Fruit fly (Drosophila melanogaster) whole organism, embryonic: Measurements from ENCODE around the gene Dic61B.
A peak's percentile ranks its signal among the peaks of the same experiment; 100 is the strongest.

Source experiments
- ATbp ChIP-seq: fragments of 200-800 bp; sonication (Bioruptor generic); optimal IDR thresholded peaks from 2 replicates; lab custom pipeline; 2017; ENCODE audit warnings: missing biosample characterization, mild to moderate bottlenecking, missing genetic modification characterization, missing genetic modification reagents
- Aef1 ChIP-seq: fragments of 200-800 bp; sonication (Bioruptor generic); IDR thresholded peaks from 3 replicates; pipeline ENCODE4 v1.3.6; 2022; ENCODE audit warnings: missing biosample characterization, missing genetic modification characterization
- CG10959 ChIP-seq: fragments of 200-800 bp; sonication (Bioruptor generic); IDR thresholded peaks from 2 replicates; pipeline ENCODE4 v1.3.6; 2022; ENCODE audit warnings: missing biosample characterization, missing genetic modification characterization
- CG11504 ChIP-seq: fragments of 200-800 bp; sonication (Bioruptor generic); optimal IDR thresholded peaks from 3 replicates; lab custom pipeline; 2019; ENCODE audit warnings: missing biosample characterization, mild to moderate bottlenecking, missing genetic modification characterization, moderate library complexity
- CG11723 ChIP-seq: fragments of 200-800 bp; sonication (Bioruptor generic); optimal IDR thresholded peaks from 2 replicates; lab custom pipeline; 2017; ENCODE audit warnings: missing biosample characterization, mild to moderate bottlenecking, missing genetic modification characterization
- CG12659 ChIP-seq: fragments of 200-800 bp; sonication (Bioruptor generic); optimal IDR thresholded peaks from 3 replicates; lab custom pipeline; 2017; ENCODE audit warnings: mild to moderate bottlenecking, missing biosample characterization, missing genetic modification reagents, missing genetic modification characterization
- CG12769 ChIP-seq: fragments of 200-800 bp; sonication (Bioruptor generic); optimal IDR thresholded peaks from 2 replicates; lab custom pipeline; 2019; ENCODE audit warnings: missing biosample characterization, mild to moderate bottlenecking, missing genetic modification characterization, moderate library complexity
- CG13296 ChIP-seq: fragments of 200-800 bp; sonication (Bioruptor generic); optimal IDR thresholded peaks from 3 replicates; lab custom pipeline; 2018; ENCODE audit warnings: missing biosample characterization, mild to moderate bottlenecking, missing genetic modification characterization
- CG1603 ChIP-seq: fragments of 200-800 bp; sonication (Bioruptor generic); optimal IDR thresholded peaks from 2 replicates; lab custom pipeline; 2019; ENCODE audit warnings: missing biosample characterization, mild to moderate bottlenecking, missing genetic modification characterization, moderate library complexity
- CG17328 ChIP-seq: fragments of 200-800 bp; sonication (Bioruptor generic); IDR thresholded peaks from 2 replicates; pipeline ENCODE4 v1.3.6; 2022; ENCODE audit warnings: missing biosample characterization, missing genetic modification characterization
- CG18262 ChIP-seq: fragments of 200-800 bp; optimal IDR thresholded peaks from 3 replicates; lab custom pipeline; 2019; ENCODE audit warnings: missing biosample characterization, mild to moderate bottlenecking, missing genetic modification characterization, moderate library complexity
- CG2199 ChIP-seq: fragments of 200-800 bp; sonication (Bioruptor generic); IDR thresholded peaks from 3 replicates; pipeline ENCODE4 v1.3.6; 2022; ENCODE audit warnings: missing biosample characterization, missing genetic modification characterization
- CG3407 ChIP-seq: fragments of 200-800 bp; sonication (Bioruptor generic); optimal IDR thresholded peaks from 2 replicates; lab custom pipeline; 2018; ENCODE audit warnings: missing biosample characterization, mild to moderate bottlenecking, missing genetic modification characterization
- CG42726 ChIP-seq: fragments of 200-800 bp; sonication (Bioruptor generic); IDR thresholded peaks from 2 replicates; pipeline ENCODE4 v1.3.6; 2022; ENCODE audit warnings: missing biosample characterization, missing genetic modification characterization; ENCODE audit not compliant: partially characterized antibody
- CG4404 ChIP-seq: fragments of 200-800 bp; sonication (Bioruptor generic); IDR thresholded peaks from 2 replicates; pipeline ENCODE4 v1.3.6; 2022; ENCODE audit warnings: missing biosample characterization, missing genetic modification characterization
- CG5245 ChIP-seq: fragments of 200-800 bp; sonication (Bioruptor generic); optimal IDR thresholded peaks from 3 replicates; lab custom pipeline; 2016; ENCODE audit warnings: missing biosample characterization, missing genetic modification characterization
- CG6813 ChIP-seq: fragments of 200-800 bp; sonication (Bioruptor generic); optimal IDR thresholded peaks from 2 replicates; lab custom pipeline; 2017; ENCODE audit warnings: missing biosample characterization, missing genetic modification characterization, mild to moderate bottlenecking, moderate library complexity, missing genetic modification reagents
- CG9817 ChIP-seq: fragments of 200-800 bp; sonication (Bioruptor generic); optimal IDR thresholded peaks from 2 replicates; lab custom pipeline; 2018; ENCODE audit warnings: missing biosample characterization, mild to moderate bottlenecking, missing genetic modification characterization, moderate library complexity
- CG9932 ChIP-seq: fragments of 200-800 bp; sonication (Bioruptor generic); IDR thresholded peaks from 2 replicates; pipeline ENCODE4 v1.3.6; 2022; ENCODE audit warnings: missing biosample characterization, missing genetic modification characterization
- Dbx ChIP-seq: fragments of 200-800 bp; sonication (Bioruptor generic); IDR thresholded peaks from 3 replicates; pipeline ENCODE4 v1.3.6; 2022; ENCODE audit warnings: missing biosample characterization, missing genetic modification characterization
- Deaf1 ChIP-seq: fragments of 200-800 bp; optimal IDR thresholded peaks from 3 replicates; lab custom pipeline; 2019; ENCODE audit warnings: missing biosample characterization, mild to moderate bottlenecking, missing genetic modification characterization, moderate library complexity
- Dek ChIP-seq: fragments of 200-800 bp; sonication (Bioruptor generic); optimal IDR thresholded peaks from 3 replicates; lab custom pipeline; 2019; ENCODE audit warnings: missing biosample characterization, mild to moderate bottlenecking, missing genetic modification characterization, moderate library complexity
- Doc2 ChIP-seq: fragments of 200-800 bp; sonication (Bioruptor generic); IDR thresholded peaks from 2 replicates; pipeline ENCODE4 v1.3.6; 2022; ENCODE audit warnings: missing biosample characterization, missing genetic modification characterization
- E2f2 ChIP-seq: fragments of 200-800 bp; sonication (Bioruptor generic); IDR thresholded peaks from 2 replicates; pipeline ENCODE4 v1.3.6; 2022; ENCODE audit warnings: missing biosample characterization, missing genetic modification characterization
- Fer1 ChIP-seq: fragments of 200-800 bp; sonication (Bioruptor generic); optimal IDR thresholded peaks from 2 replicates; lab custom pipeline; 2017; ENCODE audit warnings: missing biosample characterization, mild to moderate bottlenecking, missing genetic modification characterization
- GATAe ChIP-seq: fragments of 200-800 bp; sonication (Bioruptor generic); conservative IDR thresholded peaks from 2 replicates; pipeline ENCODE4 v1.3.6; 2022; ENCODE audit warnings: missing biosample characterization, missing genetic modification characterization
- Gug ChIP-seq: fragments of 200-800 bp; sonication (Bioruptor generic); IDR thresholded peaks from 4 replicates; pipeline ENCODE4 v1.3.6; 2022; ENCODE audit warnings: missing biosample characterization, missing genetic modification characterization
- H2.0 ChIP-seq: fragments of 200-800 bp; sonication (Bioruptor generic); IDR thresholded peaks from 2 replicates; pipeline ENCODE4 v1.3.6; 2022; ENCODE audit warnings: missing biosample characterization, missing genetic modification characterization
- HLH4C ChIP-seq: fragments of 200-800 bp; sonication (Bioruptor generic); IDR thresholded peaks from 3 replicates; pipeline ENCODE4 v1.3.6; 2022; ENCODE audit warnings: missing biosample characterization, missing genetic modification characterization; ENCODE audit not compliant: partially characterized antibody
- Lim3 ChIP-seq: fragments of 200-800 bp; sonication (Bioruptor generic); IDR thresholded peaks from 2 replicates; pipeline ENCODE4 v1.3.6; 2022; ENCODE audit warnings: missing biosample characterization, missing genetic modification characterization
- NFAT ChIP-seq: fragments of 200-800 bp; sonication (Bioruptor generic); IDR thresholded peaks from 2 replicates; pipeline ENCODE4 v1.3.6; 2022; ENCODE audit warnings: missing biosample characterization, missing genetic modification characterization
- Xbp1 ChIP-seq: fragments of 200-800 bp; sonication (Bioruptor generic); optimal IDR thresholded peaks from 3 replicates; lab custom pipeline; 2016; ENCODE audit warnings: missing biosample characterization, mild to moderate bottlenecking, missing genetic modification characterization
- Xrp1 ChIP-seq: fragments of 200-800 bp; sonication (Bioruptor generic); IDR thresholded peaks from 2 replicates; pipeline ENCODE4 v1.3.6; 2022; ENCODE audit warnings: missing biosample characterization, missing genetic modification characterization
- ap ChIP-seq: fragments of 200-800 bp; sonication (Bioruptor generic); IDR thresholded peaks from 2 replicates; pipeline ENCODE4 v1.3.6; 2022; ENCODE audit warnings: missing biosample characterization, missing genetic modification characterization
- ash1 ChIP-seq: fragments of 200-800 bp; sonication (Bioruptor generic); optimal IDR thresholded peaks from 2 replicates; lab custom pipeline; 2018; ENCODE audit warnings: missing biosample characterization, mild to moderate bottlenecking, missing genetic modification characterization
- az2 ChIP-seq: fragments of 200-800 bp; sonication (Bioruptor generic); optimal IDR thresholded peaks from 3 replicates; lab custom pipeline; 2016; ENCODE audit warnings: missing biosample characterization, missing genetic modification characterization
- bcd ChIP-seq: fragments of 200-800 bp; sonication (Bioruptor generic); optimal IDR thresholded peaks from 2 replicates; lab custom pipeline; 2017; ENCODE audit warnings: missing biosample characterization, mild to moderate bottlenecking, missing genetic modification characterization
- bsh ChIP-seq, 2 experiments: fragments of 200-800 bp; sonication (Bioruptor generic); optimal IDR thresholded peaks; 2 replicates each; lab custom pipeline; 2017 to 2018; ENCODE audit warnings: mild to moderate bottlenecking in 2 of 2, missing biosample characterization in 2 of 2, missing genetic modification characterization in 2 of 2, moderate library complexity in 1 of 2
- btn ChIP-seq: fragments of 200-800 bp; sonication (Bioruptor generic); optimal IDR thresholded peaks from 2 replicates; lab custom pipeline; 2016; ENCODE audit warnings: missing biosample characterization, missing genetic modification characterization
- crol ChIP-seq: fragments of 200-800 bp; sonication (Bioruptor generic); IDR thresholded peaks from 2 replicates; pipeline ENCODE4 v1.3.6; 2022; ENCODE audit warnings: missing biosample characterization, missing genetic modification characterization
- dmrt99B ChIP-seq: fragments of 200-800 bp; sonication (Bioruptor generic); optimal IDR thresholded peaks from 2 replicates; lab custom pipeline; 2018; ENCODE audit warnings: missing biosample characterization, mild to moderate bottlenecking, missing genetic modification characterization, moderate library complexity
- ewg ChIP-seq: fragments of 200-800 bp; sonication (Bioruptor generic); optimal IDR thresholded peaks from 3 replicates; lab custom pipeline; 2017; ENCODE audit warnings: mild to moderate bottlenecking, missing biosample characterization, missing genetic modification reagents, missing genetic modification characterization
- luna ChIP-seq: fragments of 200-800 bp; sonication (Bioruptor generic); optimal IDR thresholded peaks from 2 replicates; lab custom pipeline; 2016; ENCODE audit warnings: missing biosample characterization, missing genetic modification characterization
- pzg ChIP-seq: fragments of 200-800 bp; sonication (Bioruptor generic); optimal IDR thresholded peaks from 3 replicates; lab custom pipeline; 2018; ENCODE audit warnings: missing biosample characterization, mild to moderate bottlenecking, missing genetic modification characterization, moderate library complexity
- sob ChIP-seq: fragments of 200-800 bp; sonication (Bioruptor generic); IDR thresholded peaks from 2 replicates; pipeline ENCODE4 v1.3.6; 2022; ENCODE audit warnings: missing biosample characterization, missing genetic modification characterization
- tap ChIP-seq: fragments of 200-800 bp; optimal IDR thresholded peaks from 3 replicates; lab custom pipeline; 2019; ENCODE audit warnings: missing biosample characterization, mild to moderate bottlenecking, missing genetic modification characterization, moderate library complexity
- tna ChIP-seq: fragments of 200-800 bp; sonication (Bioruptor generic); IDR thresholded peaks from 2 replicates; pipeline ENCODE4 v1.3.6; 2022; ENCODE audit warnings: missing biosample characterization, missing genetic modification characterization; ENCODE audit not compliant: partially characterized antibody
- vfl ChIP-seq: fragments of 200-800 bp; sonication (Bioruptor generic); optimal IDR thresholded peaks from 2 replicates; lab custom pipeline; 2016; ENCODE audit warnings: missing biosample characterization, missing genetic modification characterization
- zen ChIP-seq: fragments of 200-800 bp; sonication (Bioruptor generic); optimal IDR thresholded peaks from 3 replicates; lab custom pipeline; 2018; ENCODE audit warnings: missing biosample characterization, mild to moderate bottlenecking, missing genetic modification characterization, moderate library complexity

The Dic61B gene

dm6 chr3L:199754-200596 lies 47.6 kb upstream of the Dic61B start, which contains the start of the genes rno and mri (continued):
- TF ChIP-seq CG12659 (GFP tag; lab: Kevin White, UChicago) (peak; percentile 60), zen (tag; lab: Kevin White, UChicago) (peak; percentile 81), GATAe (GFP tag; lab: Robert Waterston, UW) (no peak), H2.0 (peak; percentile 73), luna (GFP tag; lab: Kevin White, UChicago) (no peak), Doc2 (GFP tag; lab: Robert Waterston, UW) (no peak), ATbp (peak; percentile 7), CG42726 (peak; percentile 91), Fer1 (GFP tag; lab: Kevin White, UChicago) (peak; percentile 16), Dek (tag; lab: Kevin White, UChicago) (peak; percentile 67), CG11723 (GFP tag; lab: Kevin White, UChicago) (no peak), btn (GFP tag; lab: Kevin White, UChicago) (no peak), CG3407 (GFP tag; lab: Kevin White, UChicago) (no peak), pzg (GFP tag; lab: Kevin White, UChicago) (peak; percentile 35), Xrp1 (GFP tag; lab: Robert Waterston, UW) (peak; percentile 72), CG17328 (GFP tag; lab: Robert Waterston, UW) (peak; percentile 78), HLH4C (peak; percentile 91), Aef1 (GFP tag; lab: Robert Waterston, UW) (peak; percentile 47; the same call in 2 of the 3 replicates), CG18262 (tag; lab: Kevin White, UChicago) (peak; percentile 84), CG11504 (tag; lab: Kevin White, UChicago) (peak; percentile 46), sob (GFP tag; lab: Robert Waterston, UW) (peak; percentile 69), Xbp1 (GFP tag; lab: Kevin White, UChicago) (peak; percentile 66), Deaf1 (tag; lab: Kevin White, UChicago) (no peak), NFAT (peak; percentile 53), CG10959 (GFP tag; lab: Robert Waterston, UW) (no peak), Gug (GFP tag; lab: Robert Waterston, UW) (peak; percentile 58; the same call in 3 of the 4 replicates), CG12769 (tag; lab: Kevin White, UChicago) (no peak), CG6813 (peak; percentile 14), CG1603 (peak; percentile 57), Dbx (GFP tag; lab: Robert Waterston, UW) (peak; percentile 81), tap (tag; lab: Kevin White, UChicago) (no peak), ap (GFP tag; lab: Robert Waterston, UW) (peak; percentile 50), CG9817 (tag; lab: Kevin White, UChicago) (peak; percentile 77), vfl (no peak), CG9932 (GFP tag; lab: Robert Waterston, UW) (peak; percentile 88), CG13296 (no peak), Lim3 (no peak), dmrt99B (no peak), bcd (GFP tag; lab: Kevin White, UChicago) (peak; percentile 64), ewg (peak; percentile 24), CG2199 (GFP tag; lab: Robert Waterston, UW) (no peak), crol (GFP tag; lab: Robert Waterston, UW) (no peak), bsh (GFP tag; optimal IDR thresholded peaks at IDR 0.05; lab: Kevin White, UChicago) (peak in 1 of 2 experiments; percentile 71), ash1 (GFP tag; lab: Kevin White, UChicago) (no peak), CG5245 (peak; percentile 39), E2f2 (GFP tag; lab: Robert Waterston, UW) (peak; percentile 40), tna (GFP tag; lab: Robert Waterston, UW) (peak; percentile 90), CG4404 (GFP tag; lab: Robert Waterston, UW) (peak; percentile 38; the same call in 1 of the 2 replicates), az2 (GFP tag; lab: Kevin White, UChicago) (peak; percentile 73)
